Fruit fly (Drosophila melanogaster) whole organism, embryonic: ENCODE measurements around the gene Lcp65Ae.
A peak's percentile ranks its signal among the peaks of the same experiment; 100 is the strongest.

Experiments used
- Bdp1 ChIP-seq: fragments of 200-800 bp; sonication (Bioruptor generic); optimal IDR thresholded peaks from 3 replicates; lab custom pipeline; 2016; ENCODE audit warnings: missing biosample characterization, missing genetic modification characterization
- Blimp-1 ChIP-seq: fragments of 200-800 bp; sonication (Bioruptor generic); optimal IDR thresholded peaks from 3 replicates; lab custom pipeline; 2018; ENCODE audit warnings: missing biosample characterization, missing genetic modification characterization, mild to moderate bottlenecking, moderate library complexity, missing genetic modification reagents
- CG12769 ChIP-seq: fragments of 200-800 bp; sonication (Bioruptor generic); optimal IDR thresholded peaks from 2 replicates; lab custom pipeline; 2019; ENCODE audit warnings: missing biosample characterization, mild to moderate bottlenecking, missing genetic modification characterization, moderate library complexity
- CG13894 ChIP-seq: fragments of 200-800 bp; sonication (Bioruptor generic); optimal IDR thresholded peaks from 3 replicates; lab custom pipeline; 2018; ENCODE audit warnings: missing biosample characterization, mild to moderate bottlenecking, missing genetic modification characterization, moderate library complexity
- CG14441 ChIP-seq: fragments of 200-800 bp; sonication (Bioruptor generic); IDR thresholded peaks from 2 replicates; pipeline ENCODE4 v1.3.6; 2022; ENCODE audit warnings: missing biosample characterization, missing genetic modification characterization
- CG14667 ChIP-seq: fragments of 200-800 bp; sonication (Bioruptor generic); IDR thresholded peaks from 2 replicates; pipeline ENCODE4 v1.3.6; 2022; ENCODE audit warnings: missing biosample characterization, missing genetic modification characterization
- CG14710 ChIP-seq: fragments of 200-800 bp; sonication (Bioruptor generic); optimal IDR thresholded peaks from 3 replicates; lab custom pipeline; 2019; ENCODE audit warnings: missing biosample characterization, mild to moderate bottlenecking, missing genetic modification characterization, moderate library complexity
- CG15479 ChIP-seq: fragments of 200-800 bp; sonication (Bioruptor generic); optimal IDR thresholded peaks from 3 replicates; lab custom pipeline; 2019; ENCODE audit warnings: missing biosample characterization, mild to moderate bottlenecking, missing genetic modification characterization, moderate library complexity
- CG16813 ChIP-seq: fragments of 200-800 bp; sonication (Bioruptor generic); IDR thresholded peaks from 3 replicates; pipeline ENCODE4 v1.3.6; 2022; ENCODE audit warnings: missing biosample characterization, missing genetic modification characterization; ENCODE audit not compliant: partially characterized antibody
- CG17361 ChIP-seq: fragments of 200-800 bp; sonication (Bioruptor generic); IDR thresholded peaks from 3 replicates; pipeline ENCODE4 v1.3.6; 2022; ENCODE audit warnings: missing biosample characterization, missing genetic modification characterization
- CG2116 ChIP-seq: fragments of 200-800 bp; sonication (Bioruptor generic); optimal IDR thresholded peaks from 3 replicates; lab custom pipeline; 2018; ENCODE audit warnings: missing biosample characterization, mild to moderate bottlenecking, missing genetic modification characterization
- CG2199 ChIP-seq: fragments of 200-800 bp; sonication (Bioruptor generic); IDR thresholded peaks from 3 replicates; pipeline ENCODE4 v1.3.6; 2022; ENCODE audit warnings: missing biosample characterization, missing genetic modification characterization
- CG2202 ChIP-seq: fragments of 200-800 bp; sonication (Bioruptor generic); optimal IDR thresholded peaks from 2 replicates; lab custom pipeline; 2018; ENCODE audit warnings: missing biosample characterization, mild to moderate bottlenecking, missing genetic modification characterization
- CG33557 ChIP-seq: fragments of 200-800 bp; sonication (Bioruptor generic); optimal IDR thresholded peaks from 2 replicates; lab custom pipeline; 2019; ENCODE audit warnings: missing biosample characterization, mild to moderate bottlenecking, missing genetic modification characterization, moderate library complexity
- CG3726 ChIP-seq: fragments of 200-800 bp; sonication (Bioruptor generic); IDR thresholded peaks from 3 replicates; pipeline ENCODE4, ENCODE4 v1.3.6; 2022; ENCODE audit warnings: missing biosample characterization, missing genetic modification characterization
- CG4707 ChIP-seq: fragments of 200-800 bp; sonication (Bioruptor generic); optimal IDR thresholded peaks from 2 replicates; lab custom pipeline; 2018; ENCODE audit warnings: missing biosample characterization, mild to moderate bottlenecking, missing genetic modification characterization, moderate library complexity
- CG6813 ChIP-seq: fragments of 200-800 bp; sonication (Bioruptor generic); optimal IDR thresholded peaks from 2 replicates; lab custom pipeline; 2017; ENCODE audit warnings: missing biosample characterization, missing genetic modification characterization, mild to moderate bottlenecking, moderate library complexity, missing genetic modification reagents
- CG8765 ChIP-seq: fragments of 200-800 bp; sonication (Bioruptor generic); IDR thresholded peaks from 2 replicates; pipeline ENCODE4 v1.3.6; 2022; ENCODE audit warnings: missing biosample characterization, missing genetic modification characterization
- Dfd ChIP-seq, 2 experiments: fragments of >200 bp; optimal IDR thresholded peaks; 2 replicates each; lab custom pipeline; 2017; ENCODE audit warnings: missing biosample characterization in 2 of 2, missing genetic modification characterization in 2 of 2
- Elba2 ChIP-seq: fragments of 200-800 bp; sonication (Bioruptor generic); optimal IDR thresholded peaks from 3 replicates; lab custom pipeline; 2016; ENCODE audit warnings: missing biosample characterization, missing genetic modification characterization
- MTF-1 ChIP-seq: fragments of 200-800 bp; sonication (Bioruptor generic); optimal IDR thresholded peaks from 2 replicates; lab custom pipeline; 2018; ENCODE audit warnings: missing biosample characterization, mild to moderate bottlenecking, missing genetic modification characterization, borderline replicate concordance
- Max ChIP-seq: fragments of 200-800 bp; sonication (Bioruptor generic); optimal IDR thresholded peaks from 2 replicates; lab custom pipeline; 2016; ENCODE audit warnings: missing biosample characterization, mild to moderate bottlenecking, missing genetic modification characterization
- Mes4 ChIP-seq: fragments of 200-800 bp; sonication (Bioruptor generic); optimal IDR thresholded peaks from 2 replicates; lab custom pipeline; 2016; ENCODE audit warnings: missing biosample characterization, missing genetic modification characterization
- Opbp ChIP-seq: fragments of 200-800 bp; sonication (Bioruptor generic); IDR thresholded peaks from 3 replicates; pipeline ENCODE4 v1.3.6; 2022; ENCODE audit warnings: missing biosample characterization, missing genetic modification characterization; ENCODE audit not compliant: partially characterized antibody
- Sry-δ ChIP-seq: fragments of 200-800 bp; sonication (Bioruptor generic); optimal IDR thresholded peaks from 2 replicates; lab custom pipeline; 2016; ENCODE audit warnings: missing biosample characterization, missing genetic modification characterization
- al ChIP-seq: fragments of 200-800 bp; sonication (Bioruptor generic); IDR thresholded peaks from 2 replicates; pipeline ENCODE4 v1.3.6; 2022; ENCODE audit warnings: missing biosample characterization, missing genetic modification characterization
- amos ChIP-seq: fragments of 200-800 bp; sonication (Bioruptor generic); IDR thresholded peaks from 2 replicates; pipeline ENCODE4 v1.3.6; 2022; ENCODE audit warnings: missing biosample characterization, missing genetic modification characterization; ENCODE audit not compliant: partially characterized antibody
- aop ChIP-seq: fragments of 200-800 bp; sonication (Bioruptor generic); IDR thresholded peaks from 2 replicates; pipeline ENCODE4 v1.3.6; 2022; ENCODE audit warnings: missing biosample characterization, missing genetic modification characterization
- ap ChIP-seq: fragments of 200-800 bp; sonication (Bioruptor generic); IDR thresholded peaks from 2 replicates; pipeline ENCODE4 v1.3.6; 2022; ENCODE audit warnings: missing biosample characterization, missing genetic modification characterization
- ara ChIP-seq: fragments of 200-800 bp; sonication (Bioruptor generic); IDR thresholded peaks from 2 replicates; pipeline ENCODE4 v1.3.6; 2022; ENCODE audit warnings: missing biosample characterization, missing genetic modification characterization
- bowl ChIP-seq: fragments of 200-800 bp; sonication (Bioruptor generic); IDR thresholded peaks from 2 replicates; pipeline ENCODE4 v1.3.6; 2022; ENCODE audit warnings: missing biosample characterization, missing genetic modification characterization
- caup ChIP-seq: fragments of 200-800 bp; sonication (Bioruptor generic); optimal IDR thresholded peaks from 3 replicates; lab custom pipeline; 2017; ENCODE audit warnings: missing biosample characterization, mild to moderate bottlenecking, missing genetic modification characterization, moderate library complexity; ENCODE audit not compliant: severe bottlenecking
- crol ChIP-seq: fragments of 200-800 bp; sonication (Bioruptor generic); IDR thresholded peaks from 2 replicates; pipeline ENCODE4 v1.3.6; 2022; ENCODE audit warnings: missing biosample characterization, missing genetic modification characterization
- da ChIP-seq: fragments of 200-800 bp; sonication (Bioruptor generic); optimal IDR thresholded peaks from 2 replicates; lab custom pipeline; 2016; ENCODE audit warnings: missing biosample characterization, missing genetic modification characterization
- ems ChIP-seq: fragments of 200-800 bp; sonication (Bioruptor generic); optimal IDR thresholded peaks from 3 replicates; lab custom pipeline; 2016; ENCODE audit warnings: missing biosample characterization, missing genetic modification characterization
- ewg ChIP-seq: fragments of 200-800 bp; sonication (Bioruptor generic); optimal IDR thresholded peaks from 3 replicates; lab custom pipeline; 2017; ENCODE audit warnings: mild to moderate bottlenecking, missing biosample characterization, missing genetic modification reagents, missing genetic modification characterization
- eyg ChIP-seq: fragments of 200-800 bp; sonication (Bioruptor generic); optimal IDR thresholded peaks from 3 replicates; lab custom pipeline; 2016; ENCODE audit warnings: missing biosample characterization, missing genetic modification characterization
- gro ChIP-seq: fragments of 200-800 bp; sonication (Bioruptor generic); optimal IDR thresholded peaks from 2 replicates; lab custom pipeline; 2016; ENCODE audit warnings: missing biosample characterization, missing genetic modification characterization
- insv ChIP-seq, 2 experiments: fragments of 200-800 bp; sonication (Bioruptor generic); optimal IDR thresholded peaks; 3 replicates each; lab custom pipeline; 2016 to 2018; ENCODE audit warnings: missing biosample characterization in 2 of 2, missing genetic modification characterization in 2 of 2
- maf-S ChIP-seq: fragments of 200-800 bp; sonication (Bioruptor generic); optimal IDR thresholded peaks from 2 replicates; lab custom pipeline; 2016; ENCODE audit warnings: missing biosample characterization, missing genetic modification characterization
- pnt ChIP-seq: fragments of 200-800 bp; sonication (Bioruptor generic); optimal IDR thresholded peaks from 3 replicates; lab custom pipeline; 2016; ENCODE audit warnings: missing biosample characterization, missing genetic modification characterization
- rib ChIP-seq: fragments of 200-800 bp; sonication (Bioruptor generic); IDR thresholded peaks from 2 replicates; pipeline ENCODE4 v1.3.6; 2022; ENCODE audit warnings: missing biosample characterization, missing genetic modification characterization
- ro ChIP-seq: fragments of 200-800 bp; sonication (Bioruptor generic); IDR thresholded peaks from 2 replicates; pipeline ENCODE4 v1.3.6; 2022; ENCODE audit warnings: missing biosample characterization, missing genetic modification characterization
- schlank ChIP-seq: fragments of 200-800 bp; sonication (Bioruptor generic); optimal IDR thresholded peaks from 2 replicates; lab custom pipeline; 2018; ENCODE audit warnings: missing biosample characterization, mild to moderate bottlenecking, missing genetic modification characterization
- shn ChIP-seq: fragments of 200-800 bp; sonication (Bioruptor generic); optimal IDR thresholded peaks from 3 replicates; lab custom pipeline; 2016; ENCODE audit warnings: missing biosample characterization, missing genetic modification characterization
- slp2 ChIP-seq: fragments of 200-800 bp; sonication (Bioruptor generic); optimal IDR thresholded peaks from 2 replicates; lab custom pipeline; 2016; ENCODE audit warnings: missing biosample characterization, missing genetic modification characterization
- sob ChIP-seq: fragments of 200-800 bp; sonication (Bioruptor generic); IDR thresholded peaks from 2 replicates; pipeline ENCODE4 v1.3.6; 2022; ENCODE audit warnings: missing biosample characterization, missing genetic modification characterization
- tgo ChIP-seq: fragments of 200-800 bp; sonication (Bioruptor generic); IDR thresholded peaks from 3 replicates; pipeline ENCODE4 v1.3.6; 2022; ENCODE audit warnings: missing biosample characterization, missing genetic modification characterization
- zen ChIP-seq: fragments of 200-800 bp; sonication (Bioruptor generic); optimal IDR thresholded peaks from 3 replicates; lab custom pipeline; 2018; ENCODE audit warnings: missing biosample characterization, mild to moderate bottlenecking, missing genetic modification characterization, moderate library complexity

The Lcp65Ae gene

DNA sequence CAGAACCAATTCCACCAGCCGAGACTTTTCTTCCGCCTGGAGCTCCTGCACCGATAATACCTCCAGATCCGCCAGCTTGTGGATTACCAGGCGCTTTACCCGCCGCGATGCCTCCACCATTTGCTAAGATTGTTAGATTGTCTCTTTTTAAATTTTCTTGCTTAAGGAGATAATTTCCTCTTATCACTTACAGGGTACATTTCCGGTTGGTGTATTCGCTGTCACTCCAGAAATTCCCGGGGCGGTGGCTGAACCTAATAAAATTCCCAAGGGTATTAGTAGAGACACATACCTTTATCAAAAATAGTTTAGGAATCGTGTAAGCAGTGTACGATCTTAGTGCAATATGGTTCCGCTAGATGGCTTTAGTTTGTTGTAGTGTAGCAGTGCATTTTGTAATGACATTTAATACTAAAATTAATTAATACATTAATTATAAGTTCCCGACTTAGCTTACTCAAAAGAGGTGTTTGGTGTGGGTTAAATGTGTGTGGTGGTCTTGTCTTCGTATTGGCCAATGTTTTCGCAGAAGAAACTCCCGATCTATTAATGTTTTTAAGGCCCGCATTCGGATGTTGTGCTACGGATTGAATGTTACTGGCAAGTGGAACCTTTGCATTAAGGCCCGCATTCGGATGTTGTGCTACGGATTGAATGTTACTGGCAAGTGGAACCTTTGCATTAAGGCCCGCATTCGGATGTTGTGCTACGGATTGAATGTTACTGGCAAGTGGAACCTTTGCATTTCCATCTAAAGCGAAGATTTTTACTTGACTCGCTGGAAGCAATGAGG is 13.1 kb downstream of the Lcp65Ae start (continued):
- TF ChIP-seq Bdp1 (GFP tag; lab: Kevin White, UChicago) (peak; percentile 46), ems (GFP tag; lab: Kevin White, UChicago) (peak; percentile 65), CG2199 (GFP tag; lab: Robert Waterston, UW) (peak; percentile 75; the same call in 2 of the 3 replicates), crol (GFP tag; lab: Robert Waterston, UW) (no peak), ewg (GFP tag; lab: Kevin White, UChicago) (peak; percentile 49), caup (GFP tag; lab: Kevin White, UChicago) (peak; percentile 94), amos (GFP tag; lab: Robert Waterston, UW) (no peak), Mes4 (GFP tag; lab: Kevin White, UChicago) (peak; percentile 75), Max (peak; percentile 40), CG6813 (GFP tag; lab: Kevin White, UChicago) (peak; percentile 90), sob (peak; percentile 87), pnt (GFP tag; lab: Kevin White, UChicago) (no peak), CG12769 (tag; lab: Kevin White, UChicago) (peak; percentile 88), maf-S (GFP tag; lab: Kevin White, UChicago) (peak; percentile 50), CG17361 (GFP tag; lab: Robert Waterston, UW) (peak; percentile 66), shn (GFP tag; lab: Kevin White, UChicago) (peak; percentile 50), CG8765 (GFP tag; lab: Robert Waterston, UW) (no peak), rib (GFP tag; lab: Robert Waterston, UW) (no peak), CG13894 (tag; lab: Kevin White, UChicago) (no peak), Sry-δ (GFP tag; lab: Kevin White, UChicago) (peak; percentile 31), tgo (GFP tag; lab: Robert Waterston, UW) (peak; percentile 75), ap (peak; percentile 61), ara (GFP tag; lab: Robert Waterston, UW) (peak; percentile 83), Elba2 (peak; percentile 52), da (GFP tag; lab: Kevin White, UChicago) (peak; percentile 43), CG2202 (tag; lab: Kevin White, UChicago) (peak; percentile 59), CG33557 (GFP tag; lab: Kevin White, UChicago) (peak; percentile 50), CG2116 (GFP tag; lab: Kevin White, UChicago) (peak; percentile 65), aop (no peak), bowl (GFP tag; lab: Robert Waterston, UW) (peak; percentile 61; the same call in 1 of the 2 replicates), schlank (tag; lab: Kevin White, UChicago) (peak; percentile 77), CG4707 (GFP tag; lab: Kevin White, UChicago) (peak; percentile 83), Dfd (GFP tag; optimal IDR thresholded peaks at IDR 0.05; lab: Kevin White, UChicago) (peak in 1 of 2 experiments; percentile 83), Blimp-1 (GFP tag; lab: Kevin White, UChicago) (peak; percentile 42), CG3726 (GFP tag; lab: Robert Waterston, UW) (0 out of 3 replicates have a peak, but pooled peaks have one; percentile 43), ro (GFP tag; lab: Robert Waterston, UW) (no peak), CG15479 (GFP tag; lab: Kevin White, UChicago) (no peak), CG14667 (GFP tag; lab: Robert Waterston, UW) (no peak), CG14441 (peak; percentile 72), MTF-1 (GFP tag; lab: Kevin White, UChicago) (peak; percentile 94), CG14710 (tag; lab: Kevin White, UChicago) (peak; percentile 61), zen (tag; lab: Kevin White, UChicago) (peak; percentile 55), slp2 (GFP tag; lab: Kevin White, UChicago) (peak; percentile 66), insv (GFP tag; optimal IDR thresholded peaks at IDR 0.05; lab: Kevin White, UChicago) (peak in 1 of 2 experiments; percentile 47), eyg (GFP tag; lab: Kevin White, UChicago) (peak; percentile 82), al (GFP tag; lab: Robert Waterston, UW) (peak; percentile 73), Opbp (GFP tag; lab: Robert Waterston, UW) (no peak), gro (GFP tag; lab: Kevin White, UChicago) (no peak), CG16813 (GFP tag; lab: Robert Waterston, UW) (no peak)
